Fruit fly (Drosophila melanogaster) whole organism, embryonic: ENCODE results near the gene CG7806.

ENCODE experiments used
- Ada2b ChIP-seq: fragments of 200-800 bp; sonication (Bioruptor generic); IDR thresholded peaks from 2 replicates; pipeline ENCODE4 v1.3.6; 2022; ENCODE audit warnings: missing biosample characterization, missing genetic modification characterization
- Atf6 ChIP-seq: fragments of 200-800 bp; sonication (Bioruptor generic); IDR thresholded peaks from 2 replicates; pipeline ENCODE4 v1.3.6; 2022; ENCODE audit warnings: missing biosample characterization, missing genetic modification characterization
- CG1024 ChIP-seq: fragments of 200-800 bp; sonication (Bioruptor generic); IDR thresholded peaks from 2 replicates; pipeline ENCODE4 v1.3.6; 2022; ENCODE audit warnings: missing biosample characterization, missing genetic modification characterization
- CG10462 ChIP-seq: fragments of 200-800 bp; sonication (Bioruptor generic); optimal IDR thresholded peaks from 2 replicates; lab custom pipeline; 2016; ENCODE audit warnings: missing biosample characterization, missing genetic modification characterization
- CG12219 ChIP-seq: fragments of 200-800 bp; sonication (Bioruptor generic); optimal IDR thresholded peaks from 3 replicates; lab custom pipeline; 2018; ENCODE audit warnings: missing biosample characterization, mild to moderate bottlenecking, missing genetic modification characterization
- CG14965 ChIP-seq: fragments of 200-800 bp; sonication (Bioruptor generic); optimal IDR thresholded peaks from 2 replicates; lab custom pipeline; 2016; ENCODE audit warnings: missing biosample characterization, missing genetic modification characterization, borderline replicate concordance
- CG15601 ChIP-seq: fragments of 200-800 bp; sonication (Bioruptor generic); optimal IDR thresholded peaks from 3 replicates; lab custom pipeline; 2019; ENCODE audit warnings: missing biosample characterization, mild to moderate bottlenecking, missing genetic modification characterization, moderate library complexity
- CG16813 ChIP-seq: fragments of 200-800 bp; sonication (Bioruptor generic); IDR thresholded peaks from 3 replicates; pipeline ENCODE4 v1.3.6; 2022; ENCODE audit warnings: missing biosample characterization, missing genetic modification characterization; ENCODE audit not compliant: partially characterized antibody
- CG17568 ChIP-seq: fragments of 200-800 bp; sonication (Bioruptor generic); optimal IDR thresholded peaks from 2 replicates; lab custom pipeline; 2018; ENCODE audit warnings: missing biosample characterization, mild to moderate bottlenecking, missing genetic modification characterization, moderate library complexity
- CG17829 ChIP-seq: fragments of 200-800 bp; optimal IDR thresholded peaks from 2 replicates; lab custom pipeline; 2019; ENCODE audit warnings: missing biosample characterization, mild to moderate bottlenecking, missing genetic modification characterization, moderate library complexity
- CG17912 ChIP-seq: fragments of 200-800 bp; sonication (Bioruptor generic); optimal IDR thresholded peaks from 2 replicates; lab custom pipeline; 2018; ENCODE audit warnings: missing biosample characterization, mild to moderate bottlenecking, missing genetic modification characterization
- CG18262 ChIP-seq: fragments of 200-800 bp; optimal IDR thresholded peaks from 3 replicates; lab custom pipeline; 2019; ENCODE audit warnings: missing biosample characterization, mild to moderate bottlenecking, missing genetic modification characterization, moderate library complexity
- CG2116 ChIP-seq: fragments of 200-800 bp; sonication (Bioruptor generic); optimal IDR thresholded peaks from 3 replicates; lab custom pipeline; 2018; ENCODE audit warnings: missing biosample characterization, mild to moderate bottlenecking, missing genetic modification characterization
- CG2120 ChIP-seq: fragments of 200-800 bp; sonication (Bioruptor generic); optimal IDR thresholded peaks from 3 replicates; lab custom pipeline; 2016; ENCODE audit warnings: missing biosample characterization, missing genetic modification characterization
- CG2875 ChIP-seq: fragments of 200-800 bp; sonication (Bioruptor generic); optimal IDR thresholded peaks from 2 replicates; lab custom pipeline; 2017; ENCODE audit warnings: missing biosample characterization, mild to moderate bottlenecking, missing genetic modification characterization, missing genetic modification reagents
- CG3407 ChIP-seq: fragments of 200-800 bp; sonication (Bioruptor generic); optimal IDR thresholded peaks from 2 replicates; lab custom pipeline; 2018; ENCODE audit warnings: missing biosample characterization, mild to moderate bottlenecking, missing genetic modification characterization
- CG34422 ChIP-seq: fragments of 200-800 bp; sonication (Bioruptor generic); IDR thresholded peaks from 3 replicates; pipeline ENCODE4 v1.3.6; 2022; ENCODE audit warnings: missing biosample characterization, missing genetic modification characterization
- CG42726 ChIP-seq: fragments of 200-800 bp; sonication (Bioruptor generic); IDR thresholded peaks from 2 replicates; pipeline ENCODE4 v1.3.6; 2022; ENCODE audit warnings: missing biosample characterization, missing genetic modification characterization; ENCODE audit not compliant: partially characterized antibody
- CG4404 ChIP-seq: fragments of 200-800 bp; sonication (Bioruptor generic); IDR thresholded peaks from 2 replicates; pipeline ENCODE4 v1.3.6; 2022; ENCODE audit warnings: missing biosample characterization, missing genetic modification characterization
- CG7839 ChIP-seq: fragments of 200-800 bp; sonication (Bioruptor generic); optimal IDR thresholded peaks from 3 replicates; lab custom pipeline; 2018; ENCODE audit warnings: missing biosample characterization, mild to moderate bottlenecking, missing genetic modification characterization, moderate library complexity
- CG8944 ChIP-seq: fragments of 200-800 bp; sonication (Bioruptor generic); optimal IDR thresholded peaks from 3 replicates; lab custom pipeline; 2016; ENCODE audit warnings: missing biosample characterization, missing genetic modification characterization
- CG9437 ChIP-seq: fragments of 200-800 bp; sonication (Bioruptor generic); optimal IDR thresholded peaks from 2 replicates; lab custom pipeline; 2018; ENCODE audit warnings: missing biosample characterization, mild to moderate bottlenecking, missing genetic modification characterization
- CG9609 ChIP-seq: fragments of 200-800 bp; sonication (Bioruptor generic); optimal IDR thresholded peaks from 3 replicates; lab custom pipeline; 2016; ENCODE audit warnings: missing biosample characterization, missing genetic modification characterization
- CG9817 ChIP-seq: fragments of 200-800 bp; sonication (Bioruptor generic); optimal IDR thresholded peaks from 2 replicates; lab custom pipeline; 2018; ENCODE audit warnings: missing biosample characterization, mild to moderate bottlenecking, missing genetic modification characterization, moderate library complexity
- ERR ChIP-seq: fragments of 200-800 bp; sonication (Bioruptor generic); optimal IDR thresholded peaks from 2 replicates; lab custom pipeline; 2016; ENCODE audit warnings: missing biosample characterization, missing genetic modification characterization
- H2.0 ChIP-seq: fragments of 200-800 bp; sonication (Bioruptor generic); IDR thresholded peaks from 2 replicates; pipeline ENCODE4 v1.3.6; 2022; ENCODE audit warnings: missing biosample characterization, missing genetic modification characterization
- HmgZ ChIP-seq: fragments of 200-800 bp; sonication (Bioruptor generic); optimal IDR thresholded peaks from 2 replicates; lab custom pipeline; 2018; ENCODE audit warnings: missing biosample characterization, mild to moderate bottlenecking, missing genetic modification characterization
- Hr51 ChIP-seq, 2 experiments: fragments of 200-800 bp; sonication (Bioruptor generic); optimal IDR thresholded peaks; 2 replicates in 1 of 2; 3 replicates in 1 of 2; lab custom pipeline; 2016 to 2018; ENCODE audit warnings: missing biosample characterization in 2 of 2, missing genetic modification characterization in 2 of 2, mild to moderate bottlenecking in 1 of 2, moderate library complexity in 1 of 2
- Jarid2 ChIP-seq: fragments of 200-800 bp; sonication (Bioruptor generic); optimal IDR thresholded peaks from 3 replicates; lab custom pipeline; 2017; ENCODE audit warnings: mild to moderate bottlenecking, missing biosample characterization, missing genetic modification reagents, missing genetic modification characterization
- Lim3 ChIP-seq: fragments of 200-800 bp; sonication (Bioruptor generic); IDR thresholded peaks from 2 replicates; pipeline ENCODE4 v1.3.6; 2022; ENCODE audit warnings: missing biosample characterization, missing genetic modification characterization
- MESR4 ChIP-seq: fragments of 200-800 bp; sonication (Bioruptor generic); optimal IDR thresholded peaks from 2 replicates; lab custom pipeline; 2018; ENCODE audit warnings: missing biosample characterization, mild to moderate bottlenecking, missing genetic modification characterization, moderate library complexity
- NK7.1 ChIP-seq: fragments of 200-800 bp; sonication (Bioruptor generic); optimal IDR thresholded peaks from 3 replicates; lab custom pipeline; 2016; ENCODE audit warnings: missing biosample characterization, missing genetic modification characterization
- Pdp1 ChIP-seq, 2 experiments: fragments of 200-800 bp; sonication (Bioruptor generic); optimal IDR thresholded peaks; 3 replicates each; lab custom pipeline; 2016; ENCODE audit warnings: missing biosample characterization in 2 of 2, missing genetic modification characterization in 2 of 2, mild to moderate bottlenecking in 1 of 2, moderate library complexity in 1 of 2
- Rx ChIP-seq: fragments of 200-800 bp; sonication (Bioruptor generic); IDR thresholded peaks from 2 replicates; pipeline ENCODE4 v1.3.6; 2022; ENCODE audit warnings: missing biosample characterization, missing genetic modification characterization
- br ChIP-seq: fragments of >200 bp; optimal IDR thresholded peaks from 2 replicates; lab custom pipeline; 2017
- dpn ChIP-seq, 2 experiments: fragments of 200-800 bp; sonication (Bioruptor generic); optimal IDR thresholded peaks; 3 replicates each; lab custom pipeline; 2016; ENCODE audit warnings: missing biosample characterization in 2 of 2, missing genetic modification characterization in 2 of 2
- ewg ChIP-seq: fragments of 200-800 bp; sonication (Bioruptor generic); optimal IDR thresholded peaks from 3 replicates; lab custom pipeline; 2017; ENCODE audit warnings: mild to moderate bottlenecking, missing biosample characterization, missing genetic modification reagents, missing genetic modification characterization
- ftz-f1 ChIP-seq: fragments of 200-800 bp; sonication (Bioruptor generic); optimal IDR thresholded peaks from 2 replicates; lab custom pipeline; 2016; ENCODE audit warnings: missing biosample characterization, missing genetic modification characterization
- gce ChIP-seq: fragments of 200-800 bp; sonication (Bioruptor generic); IDR thresholded peaks from 3 replicates; pipeline ENCODE4 v1.3.6; 2022; ENCODE audit warnings: missing biosample characterization, missing genetic modification characterization
- gfzf ChIP-seq: fragments of 200-800 bp; sonication (Bioruptor generic); optimal IDR thresholded peaks from 2 replicates; lab custom pipeline; 2016; ENCODE audit warnings: missing biosample characterization, mild to moderate bottlenecking, missing genetic modification characterization, moderate library complexity
- gsb ChIP-seq: fragments of 200-800 bp; sonication (Bioruptor generic); IDR thresholded peaks from 2 replicates; pipeline ENCODE4 v1.3.6; 2022; ENCODE audit warnings: missing biosample characterization, missing genetic modification characterization
- jumu ChIP-seq: fragments of 200-800 bp; sonication (Bioruptor generic); optimal IDR thresholded peaks from 3 replicates; lab custom pipeline; 2016; ENCODE audit warnings: missing biosample characterization, missing genetic modification characterization
- onecut ChIP-seq: fragments of 200-800 bp; sonication (Bioruptor generic); IDR thresholded peaks from 2 replicates; pipeline ENCODE4 v1.3.6; 2022; ENCODE audit warnings: missing biosample characterization, missing genetic modification characterization
- run ChIP-seq: fragments of 200-800 bp; sonication (Bioruptor generic); optimal IDR thresholded peaks from 3 replicates; lab custom pipeline; 2018; ENCODE audit warnings: missing biosample characterization, mild to moderate bottlenecking, missing genetic modification characterization
- sd ChIP-seq: fragments of 200-800 bp; sonication (Bioruptor generic); optimal IDR thresholded peaks from 3 replicates; lab custom pipeline; 2018; ENCODE audit warnings: missing biosample characterization, mild to moderate bottlenecking, missing genetic modification characterization, moderate library complexity
- stc ChIP-seq: fragments of 200-800 bp; sonication (Bioruptor generic); IDR thresholded peaks from 2 replicates; pipeline ENCODE4 v1.3.6; 2022; ENCODE audit warnings: missing biosample characterization, missing genetic modification characterization
- tgo ChIP-seq: fragments of 200-800 bp; sonication (Bioruptor generic); IDR thresholded peaks from 3 replicates; pipeline ENCODE4 v1.3.6; 2022; ENCODE audit warnings: missing biosample characterization, missing genetic modification characterization
- trh ChIP-seq: fragments of 200-800 bp; sonication (Bioruptor generic); optimal IDR thresholded peaks from 2 replicates; lab custom pipeline; 2016; ENCODE audit warnings: missing biosample characterization, missing genetic modification characterization
- twi ChIP-seq: fragments of 200-800 bp; optimal IDR thresholded peaks from 2 replicates; lab custom pipeline; 2019; ENCODE audit warnings: missing biosample characterization, mild to moderate bottlenecking, missing genetic modification characterization, moderate library complexity
- unpg ChIP-seq: fragments of 200-800 bp; sonication (Bioruptor generic); optimal IDR thresholded peaks from 3 replicates; lab custom pipeline; 2018; ENCODE audit warnings: missing biosample characterization, mild to moderate bottlenecking, missing genetic modification characterization, moderate library complexity
- z ChIP-seq: fragments of 200-800 bp; sonication (Bioruptor generic); IDR thresholded peaks from 3 replicates; pipeline ENCODE4 v1.3.6; 2022; ENCODE audit warnings: missing biosample characterization, missing genetic modification characterization

CG7806 gene

dm6 chr2L:8311091-8311490 lies at the start of gene CG7806, which contains the start of gene CG7810 (continued):
- TF ChIP-seq CG17568 (no peak), Atf6 (GFP tag; lab: Robert Waterston, UW) (peak; percentile 90), CG34422 (GFP tag; lab: Robert Waterston, UW) (peak; percentile 94), stc (GFP tag; lab: Robert Waterston, UW) (peak; percentile 92), CG12219 (GFP tag; lab: Kevin White, UChicago) (peak; percentile 80), br (lab: Kevin White, UChicago) (no peak), CG4404 (GFP tag; lab: Robert Waterston, UW) (peak; percentile 60), CG3407 (peak; percentile 83), gsb (GFP tag; lab: Robert Waterston, UW) (peak; percentile 58; the same call in 1 of the 2 replicates), ERR (GFP tag; lab: Kevin White, UChicago) (peak; percentile 79), CG2120 (GFP tag; lab: Kevin White, UChicago) (peak; percentile 95), CG7839 (peak; percentile 90), HmgZ (peak; percentile 93), Pdp1 (GFP tag; optimal IDR thresholded peaks at IDR 0.05; lab: Kevin White, UChicago) (peak; percentile 88 to 89), sd (tag; lab: Kevin White, UChicago) (no peak), NK7.1 (GFP tag; lab: Kevin White, UChicago) (peak; percentile 68), CG1024 (GFP tag; lab: Robert Waterston, UW) (peak; percentile 86), CG16813 (GFP tag; lab: Robert Waterston, UW) (no peak), CG8944 (GFP tag; lab: Kevin White, UChicago) (peak; percentile 84), Ada2b (GFP tag; lab: Robert Waterston, UW) (peak; percentile 86), jumu (GFP tag; lab: Kevin White, UChicago) (peak; percentile 85), Hr51 (GFP tag; optimal IDR thresholded peaks at IDR 0.05; lab: Kevin White, UChicago) (peak; percentile 82 to 93), dpn (GFP tag; optimal IDR thresholded peaks at IDR 0.05; lab: Kevin White, UChicago) (peak; percentile 78 to 91), CG2116 (GFP tag; lab: Kevin White, UChicago) (peak; percentile 92), CG15601 (tag; lab: Kevin White, UChicago) (peak; percentile 88), Lim3 (GFP tag; lab: Robert Waterston, UW) (no peak; the same call in 1 of the 2 replicates), unpg (GFP tag; lab: Kevin White, UChicago) (peak; percentile 96), H2.0 (GFP tag; lab: Robert Waterston, UW) (peak; percentile 88), gfzf (GFP tag; lab: Kevin White, UChicago) (peak; percentile 39), CG9437 (GFP tag; lab: Kevin White, UChicago) (peak; percentile 95), trh (peak; percentile 83), z (GFP tag; lab: Robert Waterston, UW) (0 out of 3 replicates have a peak, but pooled peaks have one; percentile 48), CG18262 (peak; percentile 90), CG17829 (tag; lab: Kevin White, UChicago) (peak; percentile 90), Jarid2 (GFP tag; lab: Kevin White, UChicago) (peak; percentile 28), CG9817 (tag; lab: Kevin White, UChicago) (peak; percentile 87), CG17912 (GFP tag; lab: Kevin White, UChicago) (peak; percentile 20), ewg (GFP tag; lab: Kevin White, UChicago) (peak; percentile 81), tgo (GFP tag; lab: Robert Waterston, UW) (peak; percentile 93), MESR4 (peak; percentile 56), gce (GFP tag; lab: Robert Waterston, UW) (peak; percentile 77; the same call in 2 of the 3 replicates), CG42726 (GFP tag; lab: Robert Waterston, UW) (no peak), onecut (peak; percentile 81), CG14965 (no peak), ftz-f1 (GFP tag; lab: Kevin White, UChicago) (peak; percentile 89), run (no peak), CG10462 (GFP tag; lab: Kevin White, UChicago) (peak; percentile 82), Rx (GFP tag; lab: Robert Waterston, UW) (peak; percentile 77), CG9609 (peak; percentile 88), CG2875 (peak; percentile 86), twi (tag; lab: Kevin White, UChicago) (peak; percentile 74)
